Worm (Caenorhabditis elegans) whole organism, L4/young adult: ENCODE measurements around the gene skp-1.

Source experiments
- W03F9.2 ChIP-seq: fragments of 150-350 bp; optimal IDR thresholded peaks from 2 replicates; lab custom pipeline; 2014; ENCODE audit warnings: missing biosample characterization, missing genetic modification characterization
- dao-5 ChIP-seq: sonication (generic microtip); optimal IDR thresholded peaks from 2 replicates; lab custom pipeline; 2016; ENCODE audit warnings: missing genotype, missing genetic modification characterization, moderate library complexity, missing compliant biosample characterization
- him-1 ChIP-seq: sonication (generic microtip); optimal IDR thresholded peaks from 2 replicates; lab custom pipeline; 2016; ENCODE audit warnings: missing genotype, missing genetic modification reagents, missing genetic modification characterization, missing compliant biosample characterization

- no peak for TF ChIP-seq him-1 (tag; lab: Kevin White, UChicago)
- no peak for TF ChIP-seq dao-5 (tag; lab: Kevin White, UChicago)
- no peak for TF ChIP-seq W03F9.2 (tag; lab: Kevin White, UChicago)
These were observed 46.5 kb upstream of the skp-1 start, which contains the start of gene srx-84 for ce11 chrV:11598807-11599206.
